Fruit fly (Drosophila melanogaster): ENCODE results near the gene CG15743.

- TF ChIP-seq spab (GFP tag; optimal IDR thresholded peaks at IDR 0.05): no peak
- TF ChIP-seq CG11902 (GFP tag; optimal IDR thresholded peaks at IDR 0.05): no peak
- TF ChIP-seq lz (GFP tag; optimal IDR thresholded peaks at IDR 0.05): peak; percentile 40
- TF ChIP-seq CG6854 (GFP tag; optimal IDR thresholded peaks at IDR 0.05): no peak
- no peak for TF ChIP-seq CG4318 (GFP tag; optimal IDR thresholded peaks at IDR 0.05)
- no peak for TF ChIP-seq CG16779 (tag; optimal IDR thresholded peaks at IDR 0.05)
Observed at dm6 chrX:13334434-13335146, 49.1 kb downstream of the CG15743 start.

Data from whole organism, prepupa.